Worm (Caenorhabditis elegans) whole organism, mixed stage, embryonic: ENCODE data around the gene C26F1.3.
A peak's percentile ranks its signal among the peaks of the same experiment; 100 is the strongest.

ENCODE experiments used
- M03D4.4 ChIP-seq: sonication (generic microtip); optimal IDR thresholded peaks from 2 replicates; lab custom pipeline; 2017; ENCODE audit warnings: mild to moderate bottlenecking, missing genetic modification characterization, missing compliant biosample characterization
- bed-3 ChIP-seq: fragments of 200-800 bp; sonication (Bioruptor generic); optimal IDR thresholded peaks from 3 replicates; lab custom pipeline; 2018; ENCODE audit warnings: mild to moderate bottlenecking, missing genetic modification characterization, moderate library complexity, missing compliant biosample characterization
- ceh-39 ChIP-seq: fragments of 150-350 bp; optimal IDR thresholded peaks from 2 replicates; lab custom pipeline; 2014; ENCODE audit warnings: missing biosample characterization, missing genetic modification characterization
- ces-1 ChIP-seq: fragments of 150-350 bp; optimal IDR thresholded peaks from 2 replicates; lab custom pipeline; 2014; ENCODE audit warnings: missing biosample characterization, missing genetic modification reagents, missing genetic modification characterization
- cnd-1 ChIP-seq: fragments of 200-800 bp; sonication (Bioruptor generic); optimal IDR thresholded peaks from 2 replicates; lab custom pipeline; 2018; ENCODE audit warnings: mild to moderate bottlenecking, missing genetic modification characterization, missing compliant biosample characterization
- drap-1 ChIP-seq: fragments of 200-800 bp; sonication (Bioruptor generic); optimal IDR thresholded peaks from 3 replicates; lab custom pipeline; 2018; ENCODE audit warnings: mild to moderate bottlenecking, missing genetic modification characterization, missing compliant biosample characterization
- elt-1 ChIP-seq: sonication (generic microtip); optimal IDR thresholded peaks from 2 replicates; lab custom pipeline; 2017; ENCODE audit warnings: missing genetic modification characterization, mild to moderate bottlenecking, missing compliant biosample characterization, antibody characterized with exemption, moderate library complexity, borderline replicate concordance; ENCODE audit not compliant: insufficient read depth
- elt-3 ChIP-seq: fragments of 150-350 bp; optimal IDR thresholded peaks from 2 replicates; lab custom pipeline; 2014; ENCODE audit warnings: missing biosample characterization, missing genetic modification characterization
- flh-1 ChIP-seq: fragments of 200-800 bp; sonication (Bioruptor generic); optimal IDR thresholded peaks from 2 replicates; lab custom pipeline; 2018; ENCODE audit warnings: mild to moderate bottlenecking, missing genetic modification characterization, moderate library complexity, missing compliant biosample characterization
- ham-2 ChIP-seq: fragments of 200-800 bp; sonication (Bioruptor generic); optimal IDR thresholded peaks from 2 replicates; lab custom pipeline; 2018; ENCODE audit warnings: mild to moderate bottlenecking, missing genetic modification characterization, missing compliant biosample characterization
- hlh-1 ChIP-seq: fragments of 150-350 bp; optimal IDR thresholded peaks from 2 replicates; lab custom pipeline; 2014; ENCODE audit warnings: missing biosample characterization, missing genetic modification reagents, missing genetic modification characterization
- lin-13 ChIP-seq: fragments of 150-350 bp; optimal IDR thresholded peaks from 2 replicates; lab custom pipeline; 2014; ENCODE audit warnings: missing biosample characterization, missing genetic modification characterization
- lin-32 ChIP-seq: fragments of 200-800 bp; sonication (Bioruptor generic); optimal IDR thresholded peaks from 2 replicates; lab custom pipeline; 2018; ENCODE audit warnings: mild to moderate bottlenecking, missing genetic modification characterization, missing compliant biosample characterization
- lsy-2 ChIP-seq: fragments of 150-350 bp; optimal IDR thresholded peaks from 2 replicates; lab custom pipeline; 2014; ENCODE audit warnings: missing biosample characterization, missing genetic modification characterization
- mab-5 ChIP-seq: fragments of 150-350 bp; optimal IDR thresholded peaks from 2 replicates; lab custom pipeline; 2014; ENCODE audit warnings: missing biosample characterization, missing genetic modification characterization
- mls-2 ChIP-seq: sonication (generic microtip); optimal IDR thresholded peaks from 2 replicates; lab custom pipeline; 2016; ENCODE audit warnings: mild to moderate bottlenecking, missing genetic modification characterization, moderate library complexity, missing compliant biosample characterization
- nhr-12 ChIP-seq: fragments of 150-350 bp; optimal IDR thresholded peaks from 2 replicates; lab custom pipeline; 2014; ENCODE audit warnings: missing biosample characterization, missing genetic modification characterization
- nhr-2 ChIP-seq: fragments of 150-350 bp; optimal IDR thresholded peaks from 2 replicates; lab custom pipeline; 2014; ENCODE audit warnings: missing biosample characterization, missing genetic modification characterization
- nhr-237 ChIP-seq: fragments of 150-350 bp; optimal IDR thresholded peaks from 2 replicates; lab custom pipeline; 2014; ENCODE audit warnings: missing biosample characterization, missing genetic modification characterization
- nhr-28 ChIP-seq: fragments of 150-350 bp; optimal IDR thresholded peaks from 2 replicates; lab custom pipeline; 2014; ENCODE audit warnings: missing biosample characterization, missing genetic modification characterization
- nhr-76 ChIP-seq: sonication (generic microtip); optimal IDR thresholded peaks from 2 replicates; lab custom pipeline; 2017; ENCODE audit warnings: missing biosample characterization, missing genetic modification characterization
- pha-4 ChIP-seq: fragments of 150-350 bp; optimal IDR thresholded peaks from 2 replicates; lab custom pipeline; 2018; ENCODE audit warnings: missing biosample characterization, missing genetic modification reagents, missing genetic modification characterization
- sem-2 ChIP-seq: fragments of 200-800 bp; sonication (Bioruptor generic); optimal IDR thresholded peaks from 2 replicates; lab custom pipeline; 2018; ENCODE audit warnings: mild to moderate bottlenecking, missing genetic modification characterization, missing compliant biosample characterization
- snpc-4 ChIP-seq: fragments of 150-350 bp; optimal IDR thresholded peaks from 2 replicates; lab custom pipeline; 2014; ENCODE audit warnings: missing biosample characterization, missing genetic modification characterization
- sptf-1 ChIP-seq: sonication (generic microtip); optimal IDR thresholded peaks from 2 replicates; lab custom pipeline; 2017; ENCODE audit warnings: mild to moderate bottlenecking, missing genetic modification characterization, moderate library complexity, missing compliant biosample characterization
- tbx-8 ChIP-seq: fragments of 200-800 bp; sonication (Bioruptor generic); optimal IDR thresholded peaks from 2 replicates; lab custom pipeline; 2018; ENCODE audit warnings: mild to moderate bottlenecking, missing genetic modification characterization, moderate library complexity, missing compliant biosample characterization
- unc-120 ChIP-seq: sonication (generic microtip); optimal IDR thresholded peaks from 2 replicates; lab custom pipeline; 2017; ENCODE audit warnings: missing genetic modification characterization, missing compliant biosample characterization; ENCODE audit not compliant: poor library complexity, severe bottlenecking
- unc-39 ChIP-seq: fragments of 150-350 bp; optimal IDR thresholded peaks from 2 replicates; lab custom pipeline; 2014; ENCODE audit warnings: missing biosample characterization, missing genetic modification characterization
- unc-62 ChIP-seq: fragments of 150-350 bp; optimal IDR thresholded peaks from 2 replicates; lab custom pipeline; 2014; ENCODE audit warnings: missing biosample characterization, missing genetic modification reagents, missing genetic modification characterization
- zip-8 ChIP-seq: fragments of 150-350 bp; optimal IDR thresholded peaks from 2 replicates; lab custom pipeline; 2014; ENCODE audit warnings: missing biosample characterization, missing genetic modification characterization

C26F1.3 gene

ce11 chrV:7737710-7738109, 39.4 kb upstream of the C26F1.3 start, which contains the start of gene srr-9:
TSS of gene srr-9 (plus strand) at chrV:7738010.
- TF ChIP-seq lin-32 (GFP tag; lab: Kevin White, UChicago) (no peak), nhr-76 (tag; lab: Kevin White, UChicago) (no peak), elt-1 (tag; lab: Kevin White, UChicago) (no peak), unc-120 (no peak), tbx-8 (GFP tag; lab: Kevin White, UChicago) (no peak), drap-1 (no peak), lsy-2 (no peak), flh-1 (no peak), M03D4.4 (tag; lab: Kevin White, UChicago) (no peak), lin-13 (tag; lab: Kevin White, UChicago) (no peak), nhr-237 (no peak), unc-62 (no peak), ces-1 (no peak)
- TF ChIP-seq, all 35 proteins: peak for 0

ce11 chrV:7739949-7740348, 37.2 kb upstream of the C26F1.3 start:
- TF ChIP-seq elt-3 (tag; lab: Kevin White, UChicago) (no peak), unc-62 (no peak), nhr-2 (tag; lab: Kevin White, UChicago) (peak; percentile 25), pha-4 (tag; lab: Kevin White, UChicago) (no peak), sptf-1 (tag; lab: Kevin White, UChicago) (no peak), lin-13 (tag; lab: Kevin White, UChicago) (no peak), nhr-28 (no peak), unc-120 (no peak), snpc-4 (no peak), ces-1 (peak; percentile 9)

- TF ChIP-seq cnd-1 (tag; lab: Kevin White, UChicago) (no peak), lin-32 (GFP tag; lab: Kevin White, UChicago) (no peak), zip-8 (peak; percentile 77), M03D4.4 (tag; lab: Kevin White, UChicago) (no peak), nhr-2 (tag; lab: Kevin White, UChicago) (peak; percentile 100), lsy-2 (no peak), tbx-8 (GFP tag; lab: Kevin White, UChicago) (no peak), unc-62 (peak; percentile 55), nhr-237 (no peak), snpc-4 (no peak), elt-3 (tag; lab: Kevin White, UChicago) (no peak), mls-2 (tag; lab: Kevin White, UChicago) (no peak), nhr-12 (tag; lab: Kevin White, UChicago) (no peak), bed-3 (GFP tag; lab: Kevin White, UChicago) (no peak)
Measured at ce11 chrV:7741918-7742317, 35.2 kb upstream of the C26F1.3 start.

- TF ChIP-seq sptf-1 (tag; lab: Kevin White, UChicago): no peak
- no peak for TF ChIP-seq nhr-76 (tag; lab: Kevin White, UChicago)
- no peak for TF ChIP-seq flh-1
- TF ChIP-seq nhr-12 (tag; lab: Kevin White, UChicago): no peak
- TF ChIP-seq unc-62: no peak
- TF ChIP-seq elt-1 (tag; lab: Kevin White, UChicago): no peak
- no peak for TF ChIP-seq drap-1
- no peak for TF ChIP-seq mab-5 (tag; lab: Kevin White, UChicago)
- TF ChIP-seq sem-2: no peak
- no peak for TF ChIP-seq lsy-2
- no peak for TF ChIP-seq tbx-8 (GFP tag; lab: Kevin White, UChicago)
- TF ChIP-seq bed-3 (GFP tag; lab: Kevin White, UChicago): no peak
Measured at ce11 chrV:7742485-7742959, 34.6 kb upstream of the C26F1.3 start, which contains the start of gene fbxl-5. TSS of gene fbxl-5 (plus strand) at chrV:7742909.

ce11 chrV:7744068-7744467, 33.0 kb upstream of the C26F1.3 start:
- TF ChIP-seq unc-62: no peak
- TF ChIP-seq elt-1 (tag; lab: Kevin White, UChicago): no peak
- TF ChIP-seq sem-2: no peak
- TF ChIP-seq hlh-1: no peak

ce11 chrV:7745386-7745785, 31.7 kb upstream of the C26F1.3 start:
- TF ChIP-seq drap-1 (no peak), lin-13 (tag; lab: Kevin White, UChicago) (no peak), mls-2 (tag; lab: Kevin White, UChicago) (no peak)

- TF ChIP-seq elt-3 (tag; lab: Kevin White, UChicago) (no peak), unc-62 (peak; percentile 99), ham-2 (GFP tag; lab: Kevin White, UChicago) (peak; percentile 86), ceh-39 (tag; lab: Kevin White, UChicago) (no peak), unc-39 (tag; lab: Kevin White, UChicago) (no peak), nhr-2 (tag; lab: Kevin White, UChicago) (peak; percentile 39), unc-120 (peak; percentile 18)
Measured at ce11 chrV:7745903-7746302, 31.2 kb upstream of the C26F1.3 start.
